Fruit fly (Drosophila melanogaster): Measurements from ENCODE around the gene Trp1.

Gene Trp1

dm6 chr2L:10003593-10003992, 5.6 kb upstream of the Trp1 start, which contains the start of gene Ndf (continued):
- TF ChIP-seq corto (GFP tag; optimal IDR thresholded peaks at IDR 0.05) (no peak), CG8924 (tag; optimal IDR thresholded peaks at IDR 0.05) (peak; percentile 64), Oaz (GFP tag; IDR thresholded peaks at IDR 0.05) (peak; percentile 54), en (GFP tag; optimal IDR thresholded peaks at IDR 0.05) (no peak), Bteb2 (GFP tag; optimal IDR thresholded peaks at IDR 0.05) (peak; percentile 29), CG14014 (GFP tag; IDR thresholded peaks at IDR 0.05) (peak; percentile 72), tgo (GFP tag; IDR thresholded peaks at IDR 0.05) (peak; percentile 58), Doc3 (GFP tag; IDR thresholded peaks at IDR 0.05; ENCODE audit: partially characterized antibody) (peak; percentile 57; the same call in 2 of the 3 replicates), CG1024 (GFP tag; IDR thresholded peaks at IDR 0.05) (peak; percentile 50), CG12071 (GFP tag; optimal IDR thresholded peaks at IDR 0.05) (no peak), CG2116 (GFP tag; optimal IDR thresholded peaks at IDR 0.05) (peak; percentile 77), sisA (GFP tag; IDR thresholded peaks at IDR 0.05) (peak; percentile 50), fd3F (GFP tag; optimal IDR thresholded peaks at IDR 0.05) (peak; percentile 50), CG11398 (GFP tag; optimal IDR thresholded peaks at IDR 0.05) (no peak), toy (GFP tag; IDR thresholded peaks at IDR 0.05) (0 out of 2 replicates have a peak, but pooled peaks have one; percentile 17), Dbx (GFP tag; IDR thresholded peaks at IDR 0.05) (peak; percentile 80), CG7786 (GFP tag; optimal IDR thresholded peaks at IDR 0.05) (peak; percentile 59), cad (GFP tag; optimal IDR thresholded peaks at IDR 0.05) (no peak), Chrac-16 (GFP tag; optimal IDR thresholded peaks at IDR 0.05) (peak; percentile 61), Sry-δ (GFP tag; optimal IDR thresholded peaks at IDR 0.05) (peak; percentile 86), dm (GFP tag; optimal IDR thresholded peaks at IDR 0.05) (peak; percentile 44), dmrt99B (tag; optimal IDR thresholded peaks at IDR 0.05) (peak; percentile 43), gfzf (GFP tag; optimal IDR thresholded peaks at IDR 0.05) (no peak), Nf-YB (GFP tag; optimal IDR thresholded peaks at IDR 0.05) (peak; percentile 13), vnd (GFP tag; IDR thresholded peaks at IDR 0.05; ENCODE audit: partially characterized antibody) (peak; percentile 62), CG14710 (tag; optimal IDR thresholded peaks at IDR 0.05) (peak; percentile 76), Gsc (GFP tag; IDR thresholded peaks at IDR 0.05) (no peak), dysf (GFP tag; IDR thresholded peaks at IDR 0.05) (peak; percentile 67), sens-2 (GFP tag; IDR thresholded peaks at IDR 0.05) (0 out of 2 replicates have a peak, but pooled peaks have one; percentile 8), HLH4C (GFP tag; IDR thresholded peaks at IDR 0.05; ENCODE audit: partially characterized antibody) (peak; percentile 67), hb (GFP tag; IDR thresholded peaks at IDR 0.05; ENCODE audit: partially characterized antibody) (peak; percentile 65), Gug (GFP tag; IDR thresholded peaks at IDR 0.05) (peak; percentile 62; the same call in 1 of the 4 replicates), CG17829 (tag; optimal IDR thresholded peaks at IDR 0.05) (peak; percentile 61), CG10209 (GFP tag; optimal IDR thresholded peaks at IDR 0.05) (peak; percentile 56), pros (GFP tag; optimal IDR thresholded peaks at IDR 0.05) (no peak), Ets97D (GFP tag; optimal IDR thresholded peaks at IDR 0.05) (peak; percentile 93), CG10543 (GFP tag; optimal IDR thresholded peaks at IDR 0.05) (peak; percentile 56), CG17359 (tag; optimal IDR thresholded peaks at IDR 0.05) (peak; percentile 63), GATAe (GFP tag; conservative IDR thresholded peaks at IDR 0.05) (peak; percentile 28; the same call in 1 of the 2 replicates), zen2 (GFP tag; IDR thresholded peaks at IDR 0.05; ENCODE audit: partially characterized antibody) (peak; percentile 31; the same call in 1 of the 3 replicates), CG9727 (GFP tag; optimal IDR thresholded peaks at IDR 0.05) (peak; percentile 46), CG15601 (tag; optimal IDR thresholded peaks at IDR 0.05) (peak; percentile 33), fd64A (GFP tag; optimal IDR thresholded peaks at IDR 0.05) (no peak), Dip3 (GFP tag; optimal IDR thresholded peaks at IDR 0.05) (peak; percentile 58), Drgx (GFP tag; IDR thresholded peaks at IDR 0.05) (peak; percentile 58; the same call in 1 of the 2 replicates), stwl (tag; optimal IDR thresholded peaks at IDR 0.05) (peak; percentile 93), CG8281 (tag; optimal IDR thresholded peaks at IDR 0.05) (no peak), abd-A (tag; optimal IDR thresholded peaks at IDR 0.05) (no peak), knrl (GFP tag; IDR thresholded peaks at IDR 0.05; ENCODE audit: partially characterized antibody) (peak; percentile 79), Mrtf (GFP tag; IDR thresholded peaks at IDR 0.05) (peak; percentile 28; the same call in 1 of the 3 replicates)
